Worm (Caenorhabditis elegans) whole organism, L1 larva: Measurements from ENCODE around the gene col-69.

Experiments used
- dpl-1 ChIP-seq, 3 experiments: fragments of 150-350 bp in 2 of 3; sonication (generic microtip) in 1 of 3; optimal IDR thresholded peaks; 2 replicates each; lab custom pipeline; 2014 to 2017; ENCODE audit warnings: missing biosample characterization in 3 of 3, missing genetic modification characterization in 3 of 3, missing genetic modification reagents in 3 of 3
- fos-1 ChIP-seq: fragments of 150-350 bp; optimal IDR thresholded peaks from 2 replicates; lab custom pipeline; 2014; ENCODE audit warnings: missing biosample characterization, missing genetic modification characterization
- lin-39 ChIP-seq: fragments of 150-350 bp; optimal IDR thresholded peaks from 2 replicates; lab custom pipeline; 2014; ENCODE audit warnings: missing biosample characterization, missing genetic modification reagents, missing genetic modification characterization
- mep-1 ChIP-seq: fragments of 150-350 bp; optimal IDR thresholded peaks from 2 replicates; lab custom pipeline; 2014; ENCODE audit warnings: missing biosample characterization, missing genetic modification characterization
- nhr-237 ChIP-seq: fragments of 150-350 bp; optimal IDR thresholded peaks from 2 replicates; lab custom pipeline; 2014; ENCODE audit warnings: missing biosample characterization, missing genetic modification characterization
- nhr-76 ChIP-seq: sonication (generic microtip); optimal IDR thresholded peaks from 2 replicates; lab custom pipeline; 2017; ENCODE audit warnings: missing biosample characterization, missing genetic modification characterization
- pag-3 ChIP-seq: sonication (generic microtip); optimal IDR thresholded peaks from 2 replicates; lab custom pipeline; 2017; ENCODE audit warnings: missing genetic modification characterization, mild to moderate bottlenecking, missing compliant biosample characterization, antibody characterized with exemption, borderline replicate concordance; ENCODE audit not compliant: insufficient read depth
- snpc-4 ChIP-seq: fragments of 150-350 bp; optimal IDR thresholded peaks from 2 replicates; lab custom pipeline; 2014; ENCODE audit warnings: missing biosample characterization, missing genetic modification characterization
- sox-4 ChIP-seq: sonication (generic microtip); optimal IDR thresholded peaks from 2 replicates; lab custom pipeline; 2016; ENCODE audit warnings: missing genetic modification characterization, missing compliant biosample characterization

- TF ChIP-seq snpc-4 (tag; lab: Kevin White, UChicago) (no peak), nhr-237 (tag; lab: Kevin White, UChicago) (no peak), lin-39 (tag; lab: Kevin White, UChicago) (no peak), nhr-76 (tag; lab: Kevin White, UChicago) (no peak), mep-1 (tag; lab: Kevin White, UChicago) (no peak), pag-3 (no peak), fos-1 (no peak), dpl-1 (GFP tag; optimal IDR thresholded peaks at IDR 0.05; lab: Kevin White, UChicago) (no peak), sox-4 (tag; lab: Kevin White, UChicago) (no peak)
These were observed 19.1 kb downstream of the col-69 start, which contains the start of gene misc-1 for ce11 chrII:286551-286724.
